Fruit fly (Drosophila melanogaster): ENCODE data around the gene wake.

Gene wake

DNA sequence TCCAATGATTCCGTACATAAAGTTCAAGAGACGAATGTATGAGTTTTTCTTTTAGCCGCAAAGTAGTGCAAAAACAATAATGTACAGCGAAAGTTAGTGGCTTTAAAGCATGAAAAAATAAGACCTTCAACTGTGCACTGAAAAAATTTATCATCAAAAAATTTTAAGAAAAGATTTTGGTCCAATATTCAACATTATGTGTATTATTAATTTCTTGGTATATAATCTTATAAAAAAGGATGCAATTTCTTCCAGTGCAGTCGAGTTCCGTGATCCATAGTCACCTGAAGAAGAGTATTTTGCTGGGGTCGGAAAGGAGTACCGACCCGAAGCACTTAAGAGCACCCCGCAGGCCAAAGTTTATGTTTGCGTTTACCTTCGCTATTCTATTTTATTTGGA is 29.0 kb downstream of the wake start (continued):
- no peak for TF ChIP-seq Gug (GFP tag; IDR thresholded peaks at IDR 0.05)
- 0 out of 2 replicates have a peak, but pooled peaks have one; percentile 4 for TF ChIP-seq CG10321 (GFP tag; IDR thresholded peaks at IDR 0.05)
- TF ChIP-seq Ets65A (GFP tag), result no peak
- no peak for TF ChIP-seq Scr (GFP tag; IDR thresholded peaks at IDR 0.05; ENCODE audit: partially characterized antibody)
- no peak for TF ChIP-seq luna (GFP tag; optimal IDR thresholded peaks at IDR 0.05)
- no peak for TF ChIP-seq CG13624 (GFP tag; optimal IDR thresholded peaks at IDR 0.05)
- no peak for TF ChIP-seq onecut (GFP tag; IDR thresholded peaks at IDR 0.05)
- TF ChIP-seq CG4328 (GFP tag; optimal IDR thresholded peaks at IDR 0.05), result no peak
- TF ChIP-seq eve (GFP tag; optimal IDR thresholded peaks at IDR 0.05), result peak in 1 of 2 experiments; percentile 33
- no peak for TF ChIP-seq CTCF (GFP tag; optimal IDR thresholded peaks at IDR 0.05)
- no peak for TF ChIP-seq CG31365 (tag; optimal IDR thresholded peaks at IDR 0.05)
- no peak for TF ChIP-seq CG8281 (tag; optimal IDR thresholded peaks at IDR 0.05)
- peak; percentile 36; the same call in 1 of the 2 replicates for TF ChIP-seq ap (GFP tag; IDR thresholded peaks at IDR 0.05)
- TF ChIP-seq so (GFP tag; IDR thresholded peaks at IDR 0.05), result no peak
- peak; percentile 65; the same call in 1 of the 2 replicates for TF ChIP-seq H2.0 (GFP tag; IDR thresholded peaks at IDR 0.05)
- TF ChIP-seq Opbp (GFP tag; IDR thresholded peaks at IDR 0.05; ENCODE audit: partially characterized antibody), result no peak
- TF ChIP-seq vnd (GFP tag; IDR thresholded peaks at IDR 0.05; ENCODE audit: partially characterized antibody), result no peak
- TF ChIP-seq MBD-R2 (GFP tag; IDR thresholded peaks at IDR 0.05), result no peak
- no peak for TF ChIP-seq cato (GFP tag; optimal IDR thresholded peaks at IDR 0.05; ENCODE audit: borderline replicate concordance)
- no peak for TF ChIP-seq crc (GFP tag; optimal IDR thresholded peaks at IDR 0.05)
- no peak for TF ChIP-seq gcm (GFP tag; optimal IDR thresholded peaks at IDR 0.05)
- no peak for TF ChIP-seq CG30431 (GFP tag; optimal IDR thresholded peaks at IDR 0.05)
- peak; percentile 15 for TF ChIP-seq CG1602 (GFP tag; optimal IDR thresholded peaks at IDR 0.05)
- peak; percentile 27; the same call in 1 of the 3 replicates for TF ChIP-seq tgo (GFP tag; IDR thresholded peaks at IDR 0.05)
- 0 out of 2 replicates have a peak, but pooled peaks have one; percentile 13 for TF ChIP-seq Adf1 (GFP tag; IDR thresholded peaks at IDR 0.05)
- TF ChIP-seq Lpt (GFP tag; optimal IDR thresholded peaks at IDR 0.05), result no peak
- TF ChIP-seq CG7839 (tag; optimal IDR thresholded peaks at IDR 0.05), result peak; percentile 15
- no peak for TF ChIP-seq Dad (GFP tag; optimal IDR thresholded peaks at IDR 0.05)
- TF ChIP-seq danr (GFP tag; IDR thresholded peaks at IDR 0.05), result no peak
- TF ChIP-seq Nf-YB (GFP tag; optimal IDR thresholded peaks at IDR 0.05), result no peak
- TF ChIP-seq dimm (GFP tag; IDR thresholded peaks at IDR 0.05), result no peak

DNA sequence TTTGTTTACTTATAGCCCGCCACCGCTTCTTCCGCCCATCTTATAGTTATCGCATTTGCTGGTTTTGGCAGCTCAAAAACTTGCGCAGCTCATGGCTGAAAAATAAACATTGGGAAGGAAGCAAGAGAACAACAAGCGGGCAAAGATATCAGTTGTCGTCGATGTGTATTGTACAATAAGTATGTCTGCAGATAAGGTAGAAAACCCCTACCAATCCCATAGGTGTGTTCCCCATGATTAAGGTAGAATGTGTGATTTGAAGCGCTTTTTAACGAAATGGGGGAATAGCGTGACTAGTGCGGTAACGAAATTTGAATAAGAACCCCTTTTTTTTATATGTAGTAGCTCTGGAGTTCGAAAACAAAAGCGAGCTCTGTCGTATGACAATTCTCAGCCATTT is 29.5 kb downstream of the wake start:
- TF ChIP-seq pho (GFP tag; optimal IDR thresholded peaks at IDR 0.05), result no peak
- TF ChIP-seq exex (tag; optimal IDR thresholded peaks at IDR 0.05), result peak; percentile 18
- TF ChIP-seq ken (GFP tag; IDR thresholded peaks at IDR 0.05), result no peak
- TF ChIP-seq CG14860 (GFP tag; IDR thresholded peaks at IDR 0.05; ENCODE audit: partially characterized antibody), result no peak
- TF ChIP-seq CG8290 (GFP tag; optimal IDR thresholded peaks at IDR 0.05), result no peak
- peak in 1 of 2 experiments; percentile 15 for TF ChIP-seq CG8290 (tag; optimal IDR thresholded peaks at IDR 0.05)
- no peak for TF ChIP-seq BtbVII (GFP tag; optimal IDR thresholded peaks at IDR 0.05)
- TF ChIP-seq CG30431 (GFP tag; optimal IDR thresholded peaks at IDR 0.05), result no peak
- TF ChIP-seq H15 (GFP tag; IDR thresholded peaks at IDR 0.05), result no peak
- TF ChIP-seq Pdp1 (GFP tag; optimal IDR thresholded peaks at IDR 0.05), result peak in 1 of 2 experiments; percentile 27
- no peak for TF ChIP-seq Ssrp (tag; optimal IDR thresholded peaks at IDR 0.05)
- no peak for TF ChIP-seq Myb (GFP tag; optimal IDR thresholded peaks at IDR 0.05)
- no peak for TF ChIP-seq hth (optimal IDR thresholded peaks at IDR 0.05)
- TF ChIP-seq cad (GFP tag; optimal IDR thresholded peaks at IDR 0.05), result no peak
- TF ChIP-seq CG10543 (GFP tag; optimal IDR thresholded peaks at IDR 0.05), result peak; percentile 1
- TF ChIP-seq Ets65A (GFP tag), result no peak
- TF ChIP-seq gcm (GFP tag; optimal IDR thresholded peaks at IDR 0.05), result no peak
- TF ChIP-seq twi (tag; optimal IDR thresholded peaks at IDR 0.05), result no peak
- no peak for TF ChIP-seq Dip3 (GFP tag; optimal IDR thresholded peaks at IDR 0.05)
- no peak for TF ChIP-seq CG2120 (GFP tag; optimal IDR thresholded peaks at IDR 0.05)
- TF ChIP-seq CG16815 (GFP tag; optimal IDR thresholded peaks at IDR 0.05), result no peak
- TF ChIP-seq CG7372 (GFP tag; IDR thresholded peaks at IDR 0.05), result no peak
- TF ChIP-seq CG16779 (GFP tag; IDR thresholded peaks at IDR 0.05), result no peak
- no peak for TF ChIP-seq Hmx (GFP tag; optimal IDR thresholded peaks at IDR 0.05)
- TF ChIP-seq sens-2 (GFP tag; IDR thresholded peaks at IDR 0.05), result no peak
- no peak for TF ChIP-seq CG11456 (GFP tag; IDR thresholded peaks at IDR 0.05)
- peak; percentile 43 for TF ChIP-seq sug (tag; optimal IDR thresholded peaks at IDR 0.05)
